Worm (Caenorhabditis elegans) whole organism, young adult: ENCODE data around the gene dbl-1.

Experiments
- ZK185.1 ChIP-seq: sonication (generic microtip); optimal IDR thresholded peaks from 2 replicates; lab custom pipeline; 2016; ENCODE audit warnings: mild to moderate bottlenecking, missing genetic modification characterization, missing compliant biosample characterization; ENCODE audit not compliant: poor library complexity, severe bottlenecking
- ama-1 ChIP-seq, 3 experiments: fragments of 150-350 bp in 1 of 3; sonication (generic microtip) in 2 of 3; optimal IDR thresholded peaks; 2 replicates each; lab custom pipeline; 2014 to 2018; ENCODE audit warnings: missing biosample characterization in 2 of 3, missing genetic modification characterization in 2 of 3, missing genetic modification reagents in 2 of 3
- ets-4 ChIP-seq: fragments of 200-800 bp; sonication (Bioruptor generic); optimal IDR thresholded peaks from 2 replicates; lab custom pipeline; 2018; ENCODE audit warnings: mild to moderate bottlenecking, missing genetic modification characterization, missing compliant biosample characterization

ce11 chrV:6780676-6781075, 22.7 kb downstream of the dbl-1 start:
- TF ChIP-seq ZK185.1 (no peak), ets-4 (no peak), ama-1 (optimal IDR thresholded peaks at IDR 0.05; lab: Kevin White, UChicago) (no peak), ama-1 (GFP tag; optimal IDR thresholded peaks at IDR 0.05; lab: Kevin White, UChicago) (no peak)
